Worm (Caenorhabditis elegans): ENCODE results near the gene lgg-3.

Gene lgg-3

DNA sequence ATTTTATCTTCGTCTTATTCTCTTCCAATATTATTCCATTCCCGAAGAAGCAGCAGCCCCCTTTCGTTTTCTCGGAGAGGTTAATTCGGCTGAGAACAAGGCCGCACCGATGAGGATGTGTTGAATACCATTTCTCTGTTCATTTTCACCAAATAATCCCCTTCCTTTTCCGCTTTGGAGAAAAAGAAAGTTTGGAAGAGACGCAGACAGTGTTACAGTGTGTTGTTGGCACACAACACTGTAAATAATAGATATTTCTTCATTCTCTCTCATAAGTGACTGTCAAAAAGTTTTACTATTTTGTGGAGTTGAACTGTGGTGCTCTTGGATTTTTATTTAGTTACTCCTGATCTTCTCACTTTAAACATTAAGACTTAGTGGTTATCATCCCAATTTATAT, 32.5 kb downstream of the lgg-3 start:
- TF ChIP-seq unc-62 (GFP tag; optimal IDR thresholded peaks at IDR 0.05): no peak

DNA sequence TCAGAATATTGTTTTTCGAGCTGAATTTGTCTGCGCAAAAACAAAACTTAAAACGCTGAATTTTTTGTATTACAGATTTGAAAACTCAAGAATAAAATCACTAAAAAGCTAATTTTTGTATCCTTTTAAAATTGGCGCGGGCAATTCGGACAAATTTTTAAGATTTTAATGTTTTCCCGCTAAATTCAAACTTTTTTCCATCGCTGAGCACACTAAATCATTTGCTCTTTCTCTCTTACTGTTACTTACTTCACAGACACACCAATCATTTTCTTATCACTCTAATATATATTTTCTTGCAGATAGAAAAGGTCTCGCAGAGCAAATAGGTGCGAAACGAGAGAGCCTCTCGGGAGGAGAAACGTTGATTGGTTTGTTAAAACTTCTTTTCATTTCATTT, 33.9 kb downstream of the lgg-3 start, which contains the start of gene par-3:
Gene par-3, plus strand, starts transcription at position 301 of the 400 bp plus-strand sequence.
- TF ChIP-seq unc-62 (GFP tag; optimal IDR thresholded peaks at IDR 0.05): no peak

DNA sequence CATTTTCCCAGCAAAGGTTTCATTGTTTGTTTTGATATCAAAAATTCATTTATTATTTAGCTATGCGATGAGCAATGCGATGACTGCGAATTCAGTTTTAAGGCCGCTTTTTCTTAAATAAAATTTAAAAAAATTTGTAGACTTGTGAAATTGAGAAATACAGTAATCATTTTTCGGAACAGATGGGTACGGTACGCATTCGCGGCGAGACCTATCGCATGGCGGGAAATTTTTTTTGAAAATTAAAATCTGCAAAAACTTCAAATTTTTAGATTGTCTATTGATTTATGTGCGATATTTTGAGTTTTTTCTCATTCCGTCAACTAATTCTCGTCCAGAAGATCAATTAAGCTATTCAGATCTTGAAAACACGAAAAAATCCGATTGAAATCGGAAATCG, 34.3 kb downstream of the lgg-3 start:
- TF ChIP-seq unc-62 (GFP tag; optimal IDR thresholded peaks at IDR 0.05): no peak

DNA sequence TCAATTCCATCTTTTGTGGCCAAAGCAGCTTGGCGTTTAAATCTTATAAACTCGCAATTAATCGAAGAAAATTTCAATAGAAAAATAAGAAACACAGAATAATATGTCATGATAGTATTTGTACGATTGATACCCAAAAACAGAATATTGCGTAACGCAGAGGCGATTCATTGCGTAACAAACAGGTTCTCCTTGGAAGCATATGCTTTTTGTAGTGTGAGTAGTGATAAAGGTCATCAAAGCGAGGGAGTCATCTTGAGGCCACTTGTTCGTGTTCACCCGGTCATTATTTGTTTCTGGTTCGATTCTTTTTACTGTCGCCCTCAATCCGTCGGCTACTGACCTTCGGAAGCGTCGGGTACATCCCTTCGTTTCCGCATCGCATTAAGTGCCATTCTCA, 36.8 kb downstream of the lgg-3 start, which contains the start of gene F54E7.6:
Gene F54E7.6, minus strand, starts transcription at position 110 of the 400 bp plus-strand sequence.
- TF ChIP-seq unc-62 (GFP tag; optimal IDR thresholded peaks at IDR 0.05): no peak

DNA sequence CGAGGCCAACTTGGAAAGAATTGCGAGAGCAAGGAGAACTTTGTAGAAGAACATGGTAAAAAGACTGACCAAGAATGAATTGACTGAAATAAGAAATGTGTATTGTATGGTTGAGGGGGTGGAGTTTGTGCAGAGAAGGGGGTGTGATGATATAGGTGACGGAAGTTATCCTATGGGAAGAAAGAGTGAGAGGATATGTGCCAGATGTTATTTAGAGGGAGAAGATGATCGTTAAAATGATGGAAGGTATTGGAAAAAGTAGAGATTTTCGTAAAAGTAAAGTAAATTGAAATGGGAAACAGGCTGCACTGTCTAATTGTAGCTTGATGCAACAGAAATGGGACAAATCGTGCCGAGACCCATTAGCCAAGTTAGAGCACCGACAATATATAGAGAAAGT, 40.9 kb downstream of the lgg-3 start, which contains the start of gene sdz-21:
Gene sdz-21, minus strand, starts transcription at position 101 of the 400 bp plus-strand sequence.
- no peak for TF ChIP-seq unc-62 (GFP tag; optimal IDR thresholded peaks at IDR 0.05)

DNA sequence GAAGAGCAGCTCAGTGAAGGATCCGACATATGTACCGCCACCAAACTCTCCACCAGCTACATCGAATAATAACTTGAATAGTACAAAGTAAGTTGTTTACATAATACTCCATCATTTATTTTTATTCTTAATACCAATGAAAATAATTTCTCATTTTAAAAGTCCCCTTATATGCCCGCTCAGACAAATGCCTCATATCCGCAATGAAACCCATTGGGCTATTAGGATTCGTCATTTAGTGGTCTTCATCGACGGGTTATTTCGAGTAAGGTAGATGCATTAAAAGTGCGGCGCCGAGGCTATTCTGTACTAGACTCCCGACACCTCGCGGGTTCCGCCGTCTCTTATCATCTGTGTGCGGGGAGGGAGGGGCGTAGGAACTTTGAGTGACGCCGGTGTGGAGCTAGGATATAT, 44.1 kb downstream of the lgg-3 start:
- no peak for TF ChIP-seq unc-62 (GFP tag; optimal IDR thresholded peaks at IDR 0.05)
